Fruit fly (Drosophila melanogaster) whole organism, embryonic: Measurements from ENCODE around the gene CG11342.
A peak's percentile ranks its signal among the peaks of the same experiment; 100 is the strongest.

Experiments
- ATbp ChIP-seq: fragments of 200-800 bp; sonication (Bioruptor generic); optimal IDR thresholded peaks from 2 replicates; lab custom pipeline; 2017; ENCODE audit warnings: missing biosample characterization, mild to moderate bottlenecking, missing genetic modification characterization, missing genetic modification reagents
- Ada2b ChIP-seq: fragments of 200-800 bp; sonication (Bioruptor generic); IDR thresholded peaks from 2 replicates; pipeline ENCODE4 v1.3.6; 2022; ENCODE audit warnings: missing biosample characterization, missing genetic modification characterization
- CG1024 ChIP-seq: fragments of 200-800 bp; sonication (Bioruptor generic); IDR thresholded peaks from 2 replicates; pipeline ENCODE4 v1.3.6; 2022; ENCODE audit warnings: missing biosample characterization, missing genetic modification characterization
- CG1233 ChIP-seq: fragments of 200-800 bp; sonication (Bioruptor generic); optimal IDR thresholded peaks from 4 replicates; lab custom pipeline; 2018; ENCODE audit warnings: missing biosample characterization, mild to moderate bottlenecking, missing genetic modification characterization
- CG13624 ChIP-seq: fragments of 200-800 bp; sonication (Bioruptor generic); optimal IDR thresholded peaks from 2 replicates; lab custom pipeline; 2016; ENCODE audit warnings: missing biosample characterization, missing genetic modification characterization
- CG14014 ChIP-seq: fragments of 200-800 bp; sonication (Bioruptor generic); IDR thresholded peaks from 2 replicates; pipeline ENCODE4 v1.3.6; 2022; ENCODE audit warnings: missing biosample characterization, missing genetic modification characterization
- CG17328 ChIP-seq: fragments of 200-800 bp; sonication (Bioruptor generic); IDR thresholded peaks from 2 replicates; pipeline ENCODE4 v1.3.6; 2022; ENCODE audit warnings: missing biosample characterization, missing genetic modification characterization
- CG17359 ChIP-seq: fragments of 200-800 bp; sonication (Bioruptor generic); optimal IDR thresholded peaks from 3 replicates; lab custom pipeline; 2018; ENCODE audit warnings: missing biosample characterization, mild to moderate bottlenecking, missing genetic modification characterization, moderate library complexity
- CG3065 ChIP-seq: fragments of 200-800 bp; sonication (Bioruptor generic); optimal IDR thresholded peaks from 2 replicates; lab custom pipeline; 2016; ENCODE audit warnings: missing biosample characterization, missing genetic modification characterization
- CG32767 ChIP-seq: fragments of 200-800 bp; sonication (Bioruptor generic); IDR thresholded peaks from 2 replicates; pipeline ENCODE4 v1.3.6; 2022; ENCODE audit warnings: missing biosample characterization, missing genetic modification characterization
- CG3726 ChIP-seq: fragments of 200-800 bp; sonication (Bioruptor generic); IDR thresholded peaks from 3 replicates; pipeline ENCODE4, ENCODE4 v1.3.6; 2022; ENCODE audit warnings: missing biosample characterization, missing genetic modification characterization
- CG4617 ChIP-seq: fragments of 200-800 bp; sonication (Bioruptor generic); optimal IDR thresholded peaks from 3 replicates; lab custom pipeline; 2016; ENCODE audit warnings: missing biosample characterization, missing genetic modification characterization, borderline replicate concordance
- CG4820 ChIP-seq: fragments of 200-800 bp; sonication (Bioruptor generic); optimal IDR thresholded peaks from 3 replicates; lab custom pipeline; 2016; ENCODE audit warnings: missing biosample characterization, missing genetic modification characterization
- CG5953 ChIP-seq: fragments of 200-800 bp; sonication (Bioruptor generic); IDR thresholded peaks from 2 replicates; pipeline ENCODE4 v1.3.6; 2022; ENCODE audit warnings: missing biosample characterization, missing genetic modification characterization
- CG6791 ChIP-seq: fragments of 200-800 bp; sonication (Bioruptor generic); IDR thresholded peaks from 3 replicates; pipeline ENCODE4 v1.3.6; 2022; ENCODE audit warnings: missing biosample characterization, missing genetic modification characterization; ENCODE audit not compliant: partially characterized antibody
- CG6854 ChIP-seq: fragments of 200-800 bp; sonication (Bioruptor generic); optimal IDR thresholded peaks from 3 replicates; lab custom pipeline; 2017; ENCODE audit warnings: missing biosample characterization, mild to moderate bottlenecking, missing genetic modification characterization
- CG7745 ChIP-seq: fragments of 200-800 bp; sonication (Bioruptor generic); optimal IDR thresholded peaks from 2 replicates; lab custom pipeline; 2018; ENCODE audit warnings: missing biosample characterization, mild to moderate bottlenecking, missing genetic modification characterization, moderate library complexity
- CG7928 ChIP-seq: fragments of 200-800 bp; sonication (Bioruptor generic); optimal IDR thresholded peaks from 2 replicates; lab custom pipeline; 2017; ENCODE audit warnings: missing biosample characterization, mild to moderate bottlenecking, missing genetic modification characterization
- CG8765 ChIP-seq: fragments of 200-800 bp; sonication (Bioruptor generic); IDR thresholded peaks from 2 replicates; pipeline ENCODE4 v1.3.6; 2022; ENCODE audit warnings: missing biosample characterization, missing genetic modification characterization
- CG9215 ChIP-seq: fragments of 200-800 bp; sonication (Bioruptor generic); IDR thresholded peaks from 2 replicates; pipeline ENCODE4 v1.3.6; 2022; ENCODE audit warnings: missing biosample characterization, missing genetic modification characterization
- CG9817 ChIP-seq: fragments of 200-800 bp; sonication (Bioruptor generic); optimal IDR thresholded peaks from 2 replicates; lab custom pipeline; 2018; ENCODE audit warnings: missing biosample characterization, mild to moderate bottlenecking, missing genetic modification characterization, moderate library complexity
- Chrac-16 ChIP-seq: fragments of 200-800 bp; sonication (Bioruptor generic); optimal IDR thresholded peaks from 3 replicates; lab custom pipeline; 2016; ENCODE audit warnings: missing biosample characterization, missing genetic modification characterization
- Dll ChIP-seq: fragments of 200-800 bp; sonication (Bioruptor generic); IDR thresholded peaks from 4 replicates; pipeline ENCODE4 v1.3.6; 2022; ENCODE audit warnings: missing biosample characterization, missing genetic modification characterization; ENCODE audit not compliant: partially characterized antibody
- Doc3 ChIP-seq: fragments of 200-800 bp; sonication (Bioruptor generic); IDR thresholded peaks from 3 replicates; pipeline ENCODE4 v1.3.6; 2022; ENCODE audit warnings: missing biosample characterization, missing genetic modification characterization; ENCODE audit not compliant: partially characterized antibody
- Dref ChIP-seq: fragments of 200-800 bp; sonication (Bioruptor generic); IDR thresholded peaks from 2 replicates; pipeline ENCODE4 v1.3.6; 2022; ENCODE audit warnings: missing biosample characterization, missing genetic modification characterization
- Fer3 ChIP-seq: fragments of 200-800 bp; sonication (Bioruptor generic); optimal IDR thresholded peaks from 2 replicates; lab custom pipeline; 2018; ENCODE audit warnings: missing biosample characterization, mild to moderate bottlenecking, missing genetic modification characterization, moderate library complexity
- HLH54F ChIP-seq: fragments of 200-800 bp; sonication (Bioruptor generic); optimal IDR thresholded peaks from 3 replicates; lab custom pipeline; 2016; ENCODE audit warnings: missing biosample characterization, missing genetic modification characterization
- Lhr ChIP-seq: fragments of 200-800 bp; sonication (Bioruptor generic); optimal IDR thresholded peaks from 3 replicates; lab custom pipeline; 2017; ENCODE audit warnings: mild to moderate bottlenecking, missing biosample characterization, missing genetic modification reagents, missing genetic modification characterization
- MTF-1 ChIP-seq: fragments of 200-800 bp; sonication (Bioruptor generic); optimal IDR thresholded peaks from 2 replicates; lab custom pipeline; 2018; ENCODE audit warnings: missing biosample characterization, mild to moderate bottlenecking, missing genetic modification characterization, borderline replicate concordance
- Max ChIP-seq: fragments of 200-800 bp; sonication (Bioruptor generic); optimal IDR thresholded peaks from 2 replicates; lab custom pipeline; 2016; ENCODE audit warnings: missing biosample characterization, mild to moderate bottlenecking, missing genetic modification characterization
- Optix ChIP-seq: fragments of 200-800 bp; sonication (Bioruptor generic); IDR thresholded peaks from 3 replicates; pipeline ENCODE4 v1.3.6; 2022; ENCODE audit warnings: missing biosample characterization, missing genetic modification characterization
- Pdp1 ChIP-seq, 2 experiments: fragments of 200-800 bp; sonication (Bioruptor generic); optimal IDR thresholded peaks; 3 replicates each; lab custom pipeline; 2016; ENCODE audit warnings: missing biosample characterization in 2 of 2, missing genetic modification characterization in 2 of 2, mild to moderate bottlenecking in 1 of 2, moderate library complexity in 1 of 2
- Scr ChIP-seq: fragments of 200-800 bp; sonication (Bioruptor generic); IDR thresholded peaks from 2 replicates; pipeline ENCODE4 v1.3.6; 2022; ENCODE audit warnings: missing biosample characterization, missing genetic modification characterization; ENCODE audit not compliant: partially characterized antibody
- Xbp1 ChIP-seq: fragments of 200-800 bp; sonication (Bioruptor generic); optimal IDR thresholded peaks from 3 replicates; lab custom pipeline; 2016; ENCODE audit warnings: missing biosample characterization, mild to moderate bottlenecking, missing genetic modification characterization
- aop ChIP-seq: fragments of 200-800 bp; sonication (Bioruptor generic); IDR thresholded peaks from 2 replicates; pipeline ENCODE4 v1.3.6; 2022; ENCODE audit warnings: missing biosample characterization, missing genetic modification characterization
- ase ChIP-seq: fragments of 200-800 bp; sonication (Bioruptor generic); IDR thresholded peaks from 3 replicates; pipeline ENCODE4 v1.3.6; 2022; ENCODE audit warnings: missing biosample characterization, missing genetic modification characterization
- crp ChIP-seq, 2 experiments: fragments of 200-800 bp; sonication (Bioruptor generic); optimal IDR thresholded peaks; 2 replicates in 1 of 2; 3 replicates in 1 of 2; lab custom pipeline; 2017; ENCODE audit warnings: missing biosample characterization in 2 of 2, missing genetic modification characterization in 2 of 2, mild to moderate bottlenecking in 1 of 2, moderate library complexity in 1 of 2
- dmrt11E ChIP-seq: fragments of 200-800 bp; sonication (Bioruptor generic); optimal IDR thresholded peaks from 3 replicates; lab custom pipeline; 2018; ENCODE audit warnings: missing biosample characterization, mild to moderate bottlenecking, missing genetic modification characterization, moderate library complexity
- dpn ChIP-seq, 2 experiments: fragments of 200-800 bp; sonication (Bioruptor generic); optimal IDR thresholded peaks; 3 replicates each; lab custom pipeline; 2016; ENCODE audit warnings: missing biosample characterization in 2 of 2, missing genetic modification characterization in 2 of 2
- emc ChIP-seq: fragments of 200-800 bp; sonication (Bioruptor generic); optimal IDR thresholded peaks from 2 replicates; lab custom pipeline; 2016; ENCODE audit warnings: missing biosample characterization, missing genetic modification characterization
- fd3F ChIP-seq: fragments of 200-800 bp; sonication (Bioruptor generic); optimal IDR thresholded peaks from 2 replicates; lab custom pipeline; 2018; ENCODE audit warnings: missing biosample characterization, mild to moderate bottlenecking, missing genetic modification characterization, moderate library complexity
- gcm2 ChIP-seq: fragments of 200-800 bp; sonication (Bioruptor generic); optimal IDR thresholded peaks from 2 replicates; lab custom pipeline; 2016; ENCODE audit warnings: missing biosample characterization, missing genetic modification characterization
- ind ChIP-seq: fragments of 200-800 bp; sonication (Bioruptor generic); optimal IDR thresholded peaks from 3 replicates; lab custom pipeline; 2016; ENCODE audit warnings: missing biosample characterization, missing genetic modification characterization
- jigr1 ChIP-seq: fragments of 200-800 bp; sonication (Bioruptor generic); IDR thresholded peaks from 3 replicates; pipeline ENCODE4 v1.3.6; 2022; ENCODE audit warnings: missing biosample characterization, missing genetic modification characterization
- jing ChIP-seq: fragments of 200-800 bp; sonication (Bioruptor generic); optimal IDR thresholded peaks from 2 replicates; lab custom pipeline; 2018; ENCODE audit warnings: missing biosample characterization, mild to moderate bottlenecking, missing genetic modification characterization
- schlank ChIP-seq: fragments of 200-800 bp; sonication (Bioruptor generic); optimal IDR thresholded peaks from 2 replicates; lab custom pipeline; 2018; ENCODE audit warnings: missing biosample characterization, mild to moderate bottlenecking, missing genetic modification characterization
- scrt ChIP-seq: fragments of 200-800 bp; sonication (Bioruptor generic); optimal IDR thresholded peaks from 2 replicates; lab custom pipeline; 2018; ENCODE audit warnings: missing biosample characterization, mild to moderate bottlenecking, missing genetic modification characterization, moderate library complexity
- sens-2 ChIP-seq: fragments of 200-800 bp; sonication (Bioruptor generic); IDR thresholded peaks from 2 replicates; pipeline ENCODE4 v1.3.6; 2022; ENCODE audit warnings: missing biosample characterization, missing genetic modification characterization
- usp ChIP-seq: fragments of >200 bp; optimal IDR thresholded peaks from 2 replicates; lab custom pipeline; 2017; ENCODE audit warnings: missing biosample characterization, missing genetic modification characterization

Gene CG11342

DNA sequence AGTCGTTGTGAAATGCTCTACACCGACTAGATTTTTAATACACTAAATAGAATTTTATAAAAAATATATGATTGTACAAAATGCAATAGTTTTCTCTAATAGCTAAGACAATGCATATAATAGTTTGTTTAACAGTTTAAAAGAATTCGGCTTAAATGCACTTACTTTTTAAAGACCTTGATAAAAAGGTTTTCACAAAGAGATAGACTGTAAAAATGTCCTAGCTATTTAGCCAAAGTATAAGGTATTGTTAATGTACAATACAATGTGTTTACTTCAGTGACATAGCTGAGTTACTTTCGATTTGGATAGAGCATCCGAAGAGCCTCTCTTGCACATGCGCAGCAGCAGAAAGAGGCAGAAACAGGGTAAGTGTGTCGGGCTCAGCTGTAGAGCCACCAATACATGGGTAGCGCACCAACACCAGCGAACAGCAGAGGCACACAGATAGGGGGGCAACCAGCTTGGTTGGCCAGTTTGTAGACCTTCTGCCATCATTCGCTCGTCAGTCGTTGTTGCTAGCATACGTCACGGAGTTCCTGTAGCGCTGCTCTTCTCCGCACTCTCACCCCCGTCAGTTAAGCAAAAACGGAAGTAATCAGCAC is 39.5 kb upstream of the CG11342 start, which contains the start of gene TP53INP (continued):
- TF ChIP-seq Fer3: peak; percentile 74
- TF ChIP-seq Max (GFP tag; lab: Kevin White, UChicago): peak; percentile 90
- TF ChIP-seq fd3F (GFP tag; lab: Kevin White, UChicago): peak; percentile 82
- no peak for TF ChIP-seq Doc3
- no peak for TF ChIP-seq CG7745 (tag; lab: Kevin White, UChicago)
- TF ChIP-seq jing (GFP tag; lab: Kevin White, UChicago): peak; percentile 65
- TF ChIP-seq Lhr (GFP tag; lab: Kevin White, UChicago): peak; percentile 64
- peak; percentile 72 for TF ChIP-seq CG9215 (GFP tag; lab: Robert Waterston, UW)
- TF ChIP-seq CG3726 (GFP tag; lab: Robert Waterston, UW): no peak
- TF ChIP-seq aop (GFP tag; lab: Robert Waterston, UW): 0 out of 2 replicates have a peak, but pooled peaks have one; percentile 5
- peak; percentile 51 for TF ChIP-seq CG3065 (GFP tag; lab: Kevin White, UChicago)
- peak; percentile 91 for TF ChIP-seq dmrt11E (tag; lab: Kevin White, UChicago)
- peak; percentile 90 for TF ChIP-seq Xbp1 (GFP tag; lab: Kevin White, UChicago)
- TF ChIP-seq CG17359: peak; percentile 76
- no peak for TF ChIP-seq usp (GFP tag; lab: Kevin White, UChicago)
- peak; percentile 41; the same call in 1 of the 3 replicates for TF ChIP-seq CG6791 (GFP tag; lab: Robert Waterston, UW)
- no peak; the same call in none of the 2 replicates for TF ChIP-seq Scr (GFP tag; lab: Robert Waterston, UW)
- peak; percentile 79 for TF ChIP-seq CG1233 (GFP tag; lab: Kevin White, UChicago)
- TF ChIP-seq ind (GFP tag; lab: Kevin White, UChicago): peak; percentile 75
- peak; percentile 72 to 86 for TF ChIP-seq dpn (GFP tag; optimal IDR thresholded peaks at IDR 0.05; lab: Kevin White, UChicago)
- peak; percentile 73 for TF ChIP-seq jigr1 (GFP tag; lab: Robert Waterston, UW)
- TF ChIP-seq CG32767: peak; percentile 79
- no peak for TF ChIP-seq CG5953 (GFP tag; lab: Robert Waterston, UW)
- no peak for TF ChIP-seq sens-2 (GFP tag; lab: Robert Waterston, UW)
- peak in 1 of 2 experiments; percentile 74 for TF ChIP-seq crp (GFP tag; optimal IDR thresholded peaks at IDR 0.05; lab: Kevin White, UChicago)
- TF ChIP-seq CG6854 (GFP tag; lab: Kevin White, UChicago): peak; percentile 61
- peak; percentile 74 for TF ChIP-seq CG17328 (GFP tag; lab: Robert Waterston, UW)
- TF ChIP-seq Optix: no peak
- TF ChIP-seq CG1024 (GFP tag; lab: Robert Waterston, UW): 0 out of 2 replicates have a peak, but pooled peaks have one; percentile 15
- peak; percentile 77 for TF ChIP-seq CG13624
- TF ChIP-seq CG7928 (GFP tag; lab: Kevin White, UChicago): peak; percentile 31
- TF ChIP-seq scrt (GFP tag; lab: Kevin White, UChicago): peak; percentile 84
- no peak for TF ChIP-seq MTF-1
- TF ChIP-seq ase (GFP tag; lab: Robert Waterston, UW): peak; percentile 48; the same call in 2 of the 3 replicates
- TF ChIP-seq CG8765 (GFP tag; lab: Robert Waterston, UW): peak; percentile 38; the same call in 1 of the 2 replicates
- TF ChIP-seq CG4820 (GFP tag; lab: Kevin White, UChicago): peak; percentile 84
- no peak for TF ChIP-seq gcm2
- TF ChIP-seq CG9817: peak; percentile 83
- TF ChIP-seq Dll (GFP tag; lab: Robert Waterston, UW): no peak
- TF ChIP-seq Ada2b (GFP tag; lab: Robert Waterston, UW): 0 out of 2 replicates have a peak, but pooled peaks have one; percentile 41
- TF ChIP-seq Dref (GFP tag; lab: Robert Waterston, UW): no peak
- TF ChIP-seq CG4617: peak; percentile 34
- peak; percentile 68 for TF ChIP-seq HLH54F (GFP tag; lab: Kevin White, UChicago)
- TF ChIP-seq Pdp1 (GFP tag; optimal IDR thresholded peaks at IDR 0.05; lab: Kevin White, UChicago): peak; percentile 69 to 80
- TF ChIP-seq emc (GFP tag; lab: Kevin White, UChicago): peak; percentile 30
- TF ChIP-seq CG14014: peak; percentile 68
- TF ChIP-seq Chrac-16 (GFP tag; lab: Kevin White, UChicago): peak; percentile 82
- peak; percentile 81 for TF ChIP-seq ATbp (GFP tag; lab: Kevin White, UChicago)
- peak; percentile 69 for TF ChIP-seq schlank
